Worm (Caenorhabditis elegans): ENCODE data around the gene ssp-10.

ce11 chrIV:9848075-9848474, 2.8 kb downstream of the ssp-10 start, which contains the start of gene K07F5.7:
- TF ChIP-seq snpc-4 (GFP tag; optimal IDR thresholded peaks at IDR 0.05) (no peak), snpc-4 (tag; optimal IDR thresholded peaks at IDR 0.05) (no peak), pha-4 (tag; optimal IDR thresholded peaks at IDR 0.05) (no peak), nhr-120 (GFP tag; IDR thresholded peaks at IDR 0.05) (no peak), madf-3 (GFP tag; IDR thresholded peaks at IDR 0.05) (no peak), C06A6.2 (GFP tag; conservative IDR thresholded peaks at IDR 0.05) (no peak), ekl-4 (GFP tag; IDR thresholded peaks at IDR 0.05) (no peak), let-607 (tag; optimal IDR thresholded peaks at IDR 0.05) (no peak)
